Fruit fly (Drosophila melanogaster) whole organism, embryonic: Measurements from ENCODE around the gene Prosbeta6.
A peak's percentile ranks its signal among the peaks of the same experiment; 100 is the strongest.

ENCODE experiments used
- Awh ChIP-seq: fragments of 200-800 bp; sonication (Bioruptor generic); IDR thresholded peaks from 2 replicates; pipeline ENCODE4, ENCODE4 v1.3.6; 2022; ENCODE audit warnings: missing biosample characterization, missing genetic modification characterization
- B-H1 ChIP-seq: fragments of 200-800 bp; sonication (Bioruptor generic); IDR thresholded peaks from 3 replicates; pipeline ENCODE4 v1.3.6; 2022; ENCODE audit warnings: missing biosample characterization, missing genetic modification characterization
- BtbVII ChIP-seq: fragments of 200-800 bp; sonication (Bioruptor generic); optimal IDR thresholded peaks from 3 replicates; lab custom pipeline; 2017; ENCODE audit warnings: missing biosample characterization, mild to moderate bottlenecking, missing genetic modification characterization
- CG11247 ChIP-seq: fragments of 200-800 bp; sonication (Bioruptor generic); IDR thresholded peaks from 2 replicates; pipeline ENCODE4 v1.3.6; 2022; ENCODE audit warnings: missing biosample characterization, missing genetic modification characterization
- CG11456 ChIP-seq: fragments of 200-800 bp; sonication (Bioruptor generic); IDR thresholded peaks from 3 replicates; pipeline ENCODE4 v1.3.6; 2022; ENCODE audit warnings: missing biosample characterization, missing genetic modification characterization
- CG11723 ChIP-seq: fragments of 200-800 bp; sonication (Bioruptor generic); optimal IDR thresholded peaks from 2 replicates; lab custom pipeline; 2017; ENCODE audit warnings: missing biosample characterization, mild to moderate bottlenecking, missing genetic modification characterization
- CG12071 ChIP-seq: fragments of 200-800 bp; sonication (Bioruptor generic); optimal IDR thresholded peaks from 3 replicates; lab custom pipeline; 2018; ENCODE audit warnings: missing biosample characterization, mild to moderate bottlenecking, missing genetic modification characterization
- CG12942 ChIP-seq: fragments of 200-800 bp; sonication (Bioruptor generic); optimal IDR thresholded peaks from 3 replicates; lab custom pipeline; 2016; ENCODE audit warnings: missing biosample characterization, missing genetic modification characterization
- CG13123 ChIP-seq: fragments of 200-800 bp; sonication (Bioruptor generic); optimal IDR thresholded peaks from 2 replicates; lab custom pipeline; 2016; ENCODE audit warnings: missing biosample characterization, missing genetic modification characterization
- CG1529 ChIP-seq: fragments of 200-800 bp; sonication (Bioruptor generic); optimal IDR thresholded peaks from 3 replicates; lab custom pipeline; 2018; ENCODE audit warnings: missing biosample characterization, missing genetic modification characterization
- CG1603 ChIP-seq: fragments of 200-800 bp; sonication (Bioruptor generic); optimal IDR thresholded peaks from 2 replicates; lab custom pipeline; 2019; ENCODE audit warnings: missing biosample characterization, mild to moderate bottlenecking, missing genetic modification characterization, moderate library complexity
- CG17912 ChIP-seq: fragments of 200-800 bp; sonication (Bioruptor generic); optimal IDR thresholded peaks from 2 replicates; lab custom pipeline; 2018; ENCODE audit warnings: missing biosample characterization, mild to moderate bottlenecking, missing genetic modification characterization
- CG30431 ChIP-seq: fragments of 200-800 bp; sonication (Bioruptor generic); optimal IDR thresholded peaks from 2 replicates; lab custom pipeline; 2017; ENCODE audit warnings: missing biosample characterization, missing genetic modification characterization
- CG31441 ChIP-seq: fragments of 200-800 bp; sonication (Bioruptor generic); IDR thresholded peaks from 2 replicates; pipeline ENCODE4 v1.3.6; 2022; ENCODE audit warnings: missing biosample characterization, missing genetic modification characterization
- CG32772 ChIP-seq: fragments of 200-800 bp; sonication (Bioruptor generic); IDR thresholded peaks from 2 replicates; pipeline ENCODE4 v1.3.6; 2022; ENCODE audit warnings: missing biosample characterization, missing genetic modification characterization
- CG34376 ChIP-seq: fragments of 200-800 bp; sonication (Bioruptor generic); optimal IDR thresholded peaks from 2 replicates; lab custom pipeline; 2018; ENCODE audit warnings: missing biosample characterization, mild to moderate bottlenecking, missing genetic modification characterization
- CG4404 ChIP-seq: fragments of 200-800 bp; sonication (Bioruptor generic); IDR thresholded peaks from 2 replicates; pipeline ENCODE4 v1.3.6; 2022; ENCODE audit warnings: missing biosample characterization, missing genetic modification characterization
- CG4730 ChIP-seq: fragments of 200-800 bp; sonication (Bioruptor generic); IDR thresholded peaks from 2 replicates; pipeline ENCODE4 v1.3.6; 2022; ENCODE audit warnings: missing biosample characterization, missing genetic modification characterization
- CG6254 ChIP-seq: fragments of 200-800 bp; sonication (Bioruptor generic); optimal IDR thresholded peaks from 3 replicates; lab custom pipeline; 2017; ENCODE audit warnings: mild to moderate bottlenecking, missing biosample characterization, missing genetic modification reagents, missing genetic modification characterization
- CG6765 ChIP-seq: fragments of 200-800 bp; sonication (Bioruptor generic); optimal IDR thresholded peaks from 3 replicates; lab custom pipeline; 2017; ENCODE audit warnings: missing biosample characterization, mild to moderate bottlenecking, missing genetic modification characterization
- CG6813 ChIP-seq: fragments of 200-800 bp; sonication (Bioruptor generic); optimal IDR thresholded peaks from 2 replicates; lab custom pipeline; 2017; ENCODE audit warnings: missing biosample characterization, missing genetic modification characterization, mild to moderate bottlenecking, moderate library complexity, missing genetic modification reagents
- CG7271 ChIP-seq: fragments of 200-800 bp; sonication (Bioruptor generic); optimal IDR thresholded peaks from 2 replicates; lab custom pipeline; 2018; ENCODE audit warnings: missing biosample characterization, mild to moderate bottlenecking, missing genetic modification characterization, moderate library complexity
- CG7786 ChIP-seq: fragments of 200-800 bp; sonication (Bioruptor generic); optimal IDR thresholded peaks from 2 replicates; lab custom pipeline; 2016; ENCODE audit warnings: missing biosample characterization, missing genetic modification characterization
- CG7839 ChIP-seq: fragments of 200-800 bp; sonication (Bioruptor generic); optimal IDR thresholded peaks from 3 replicates; lab custom pipeline; 2018; ENCODE audit warnings: missing biosample characterization, mild to moderate bottlenecking, missing genetic modification characterization, moderate library complexity
- CG7987 ChIP-seq: fragments of 200-800 bp; sonication (Bioruptor generic); optimal IDR thresholded peaks from 2 replicates; lab custom pipeline; 2018; ENCODE audit warnings: missing biosample characterization, mild to moderate bottlenecking, missing genetic modification characterization, moderate library complexity
- CG9817 ChIP-seq: fragments of 200-800 bp; sonication (Bioruptor generic); optimal IDR thresholded peaks from 2 replicates; lab custom pipeline; 2018; ENCODE audit warnings: missing biosample characterization, mild to moderate bottlenecking, missing genetic modification characterization, moderate library complexity
- Deaf1 ChIP-seq: fragments of 200-800 bp; optimal IDR thresholded peaks from 3 replicates; lab custom pipeline; 2019; ENCODE audit warnings: missing biosample characterization, mild to moderate bottlenecking, missing genetic modification characterization, moderate library complexity
- Dip3 ChIP-seq: fragments of 200-800 bp; sonication (Bioruptor generic); optimal IDR thresholded peaks from 3 replicates; lab custom pipeline; 2016; ENCODE audit warnings: missing biosample characterization, missing genetic modification characterization
- Fer3 ChIP-seq: fragments of 200-800 bp; sonication (Bioruptor generic); optimal IDR thresholded peaks from 2 replicates; lab custom pipeline; 2018; ENCODE audit warnings: missing biosample characterization, mild to moderate bottlenecking, missing genetic modification characterization, moderate library complexity
- H15 ChIP-seq: fragments of 200-800 bp; sonication (Bioruptor generic); IDR thresholded peaks from 3 replicates; pipeline ENCODE4 v1.3.6; 2022; ENCODE audit warnings: missing biosample characterization, missing genetic modification characterization
- HmgD ChIP-seq: fragments of 200-800 bp; sonication (Bioruptor generic); optimal IDR thresholded peaks from 3 replicates; lab custom pipeline; 2016; ENCODE audit warnings: missing biosample characterization, missing genetic modification characterization
- NfI ChIP-seq: fragments of 200-800 bp; sonication (Bioruptor generic); optimal IDR thresholded peaks from 3 replicates; lab custom pipeline; 2018; ENCODE audit warnings: missing biosample characterization, mild to moderate bottlenecking, missing genetic modification characterization, moderate library complexity
- Ravus ChIP-seq: fragments of 200-800 bp; sonication (Bioruptor generic); IDR thresholded peaks from 2 replicates; pipeline ENCODE4 v1.3.6; 2022; ENCODE audit warnings: missing biosample characterization, missing genetic modification characterization
- Sry-β ChIP-seq: fragments of 200-800 bp; sonication (Bioruptor generic); optimal IDR thresholded peaks from 2 replicates; lab custom pipeline; 2018; ENCODE audit warnings: missing biosample characterization, mild to moderate bottlenecking, missing genetic modification characterization, moderate library complexity
- ase ChIP-seq: fragments of 200-800 bp; sonication (Bioruptor generic); IDR thresholded peaks from 3 replicates; pipeline ENCODE4 v1.3.6; 2022; ENCODE audit warnings: missing biosample characterization, missing genetic modification characterization
- ci ChIP-seq: fragments of 200-800 bp; sonication (Bioruptor generic); IDR thresholded peaks from 3 replicates; pipeline ENCODE4 v1.3.6; 2022; ENCODE audit warnings: missing biosample characterization, missing genetic modification characterization
- crol ChIP-seq: fragments of 200-800 bp; sonication (Bioruptor generic); IDR thresholded peaks from 2 replicates; pipeline ENCODE4 v1.3.6; 2022; ENCODE audit warnings: missing biosample characterization, missing genetic modification characterization
- da ChIP-seq: fragments of 200-800 bp; sonication (Bioruptor generic); optimal IDR thresholded peaks from 2 replicates; lab custom pipeline; 2016; ENCODE audit warnings: missing biosample characterization, missing genetic modification characterization
- ems ChIP-seq: fragments of 200-800 bp; sonication (Bioruptor generic); optimal IDR thresholded peaks from 3 replicates; lab custom pipeline; 2016; ENCODE audit warnings: missing biosample characterization, missing genetic modification characterization
- gce ChIP-seq: fragments of 200-800 bp; sonication (Bioruptor generic); IDR thresholded peaks from 3 replicates; pipeline ENCODE4 v1.3.6; 2022; ENCODE audit warnings: missing biosample characterization, missing genetic modification characterization
- grn ChIP-seq: fragments of 200-800 bp; sonication (Bioruptor generic); optimal IDR thresholded peaks from 3 replicates; lab custom pipeline; 2017; ENCODE audit warnings: missing biosample characterization, missing genetic modification characterization
- gsb ChIP-seq: fragments of 200-800 bp; sonication (Bioruptor generic); IDR thresholded peaks from 2 replicates; pipeline ENCODE4 v1.3.6; 2022; ENCODE audit warnings: missing biosample characterization, missing genetic modification characterization
- gsb-n ChIP-seq: fragments of 200-800 bp; sonication (Bioruptor generic); optimal IDR thresholded peaks from 3 replicates; lab custom pipeline; 2018; ENCODE audit warnings: missing biosample characterization, mild to moderate bottlenecking, missing genetic modification characterization
- gt ChIP-seq: fragments of 200-800 bp; sonication (Bioruptor generic); IDR thresholded peaks from 2 replicates; pipeline ENCODE4 v1.3.6; 2022; ENCODE audit warnings: missing biosample characterization, missing genetic modification characterization
- lab ChIP-seq: fragments of 200-800 bp; sonication (Bioruptor generic); optimal IDR thresholded peaks from 3 replicates; lab custom pipeline; 2017; ENCODE audit warnings: missing biosample characterization, missing genetic modification characterization, mild to moderate bottlenecking, moderate library complexity, missing genetic modification reagents
- lilli ChIP-seq: fragments of 200-800 bp; sonication (Bioruptor generic); optimal IDR thresholded peaks from 3 replicates; lab custom pipeline; 2016; ENCODE audit warnings: missing biosample characterization, missing genetic modification characterization
- pho ChIP-seq: fragments of 200-800 bp; sonication (Bioruptor generic); optimal IDR thresholded peaks from 2 replicates; lab custom pipeline; 2016; ENCODE audit warnings: missing biosample characterization, missing genetic modification characterization
- pnt ChIP-seq: fragments of 200-800 bp; sonication (Bioruptor generic); optimal IDR thresholded peaks from 3 replicates; lab custom pipeline; 2016; ENCODE audit warnings: missing biosample characterization, missing genetic modification characterization
- sens ChIP-seq: fragments of 200-800 bp; sonication (Bioruptor generic); peaks from one replicate; lab custom pipeline; 2016; ENCODE audit warnings: missing biosample characterization, missing genetic modification characterization
- seq ChIP-seq: fragments of 200-800 bp; sonication (Bioruptor generic); IDR thresholded peaks from 2 replicates; pipeline ENCODE4 v1.3.6; 2022; ENCODE audit warnings: missing biosample characterization, missing genetic modification characterization
- sisA ChIP-seq: fragments of 200-800 bp; sonication (Bioruptor generic); IDR thresholded peaks from 2 replicates; pipeline ENCODE4 v1.3.6; 2022; ENCODE audit warnings: missing biosample characterization, missing genetic modification characterization
- trh ChIP-seq: fragments of 200-800 bp; sonication (Bioruptor generic); optimal IDR thresholded peaks from 2 replicates; lab custom pipeline; 2016; ENCODE audit warnings: missing biosample characterization, missing genetic modification characterization

Prosbeta6 gene

dm6 chr3L:16567495-16567894, 42.7 kb downstream of the Prosbeta6 start (continued):
- TF ChIP-seq gt (no peak), Dip3 (GFP tag; lab: Kevin White, UChicago) (no peak), CG7987 (no peak), Sry-β (GFP tag; lab: Kevin White, UChicago) (no peak), CG12942 (peak; percentile 39), CG7271 (tag; lab: Kevin White, UChicago) (no peak), CG12071 (no peak), CG11456 (no peak), gsb-n (tag; lab: Kevin White, UChicago) (peak; percentile 61), seq (GFP tag; lab: Robert Waterston, UW) (peak; percentile 60; the same call in 1 of the 2 replicates), ase (no peak), B-H1 (peak; percentile 12; the same call in 1 of the 3 replicates), Ravus (GFP tag; lab: Robert Waterston, UW) (no peak), CG6254 (peak; percentile 65), ci (peak; percentile 85), pho (GFP tag; lab: Kevin White, UChicago) (no peak), gce (GFP tag; lab: Robert Waterston, UW) (peak; percentile 50; the same call in 1 of the 3 replicates), HmgD (GFP tag; lab: Kevin White, UChicago) (no peak), NfI (peak; percentile 36), CG31441 (GFP tag; lab: Robert Waterston, UW) (peak; percentile 75), CG17912 (GFP tag; lab: Kevin White, UChicago) (no peak), CG11723 (GFP tag; lab: Kevin White, UChicago) (peak; percentile 33), sisA (GFP tag; lab: Robert Waterston, UW) (peak; percentile 33), gsb (GFP tag; lab: Robert Waterston, UW) (no peak), H15 (GFP tag; lab: Robert Waterston, UW) (0 out of 3 replicates have a peak, but pooled peaks have one; percentile 39), BtbVII (GFP tag; lab: Kevin White, UChicago) (peak; percentile 2), CG13123 (GFP tag; lab: Kevin White, UChicago) (no peak), lilli (peak; percentile 14), grn (GFP tag; lab: Kevin White, UChicago) (no peak), CG7786 (no peak), Deaf1 (tag; lab: Kevin White, UChicago) (peak; percentile 25), CG34376 (GFP tag; lab: Kevin White, UChicago) (no peak), CG4404 (no peak), CG1529 (GFP tag; lab: Kevin White, UChicago) (peak; percentile 65), CG6765 (no peak), ems (GFP tag; lab: Kevin White, UChicago) (no peak), CG4730 (GFP tag; lab: Robert Waterston, UW) (0 out of 2 replicates have a peak, but pooled peaks have one; percentile 40), CG7839 (tag; lab: Kevin White, UChicago) (peak; percentile 73), CG9817 (tag; lab: Kevin White, UChicago) (peak; percentile 18), lab (GFP tag; lab: Kevin White, UChicago) (peak; percentile 56), crol (no peak), sens (peak; percentile 65), CG30431 (GFP tag; lab: Kevin White, UChicago) (no peak), Awh (no peak), trh (GFP tag; lab: Kevin White, UChicago) (no peak), CG11247 (GFP tag; lab: Robert Waterston, UW) (no peak), da (no peak), CG32772 (no peak), pnt (GFP tag; lab: Kevin White, UChicago) (no peak), CG6813 (GFP tag; lab: Kevin White, UChicago) (peak; percentile 2), CG1603 (tag; lab: Kevin White, UChicago) (peak; percentile 62), Fer3 (tag; lab: Kevin White, UChicago) (peak; percentile 45)
